Fruit fly (Drosophila melanogaster): ENCODE measurements around the gene Wnt5.

- TF ChIP-seq psq (optimal IDR thresholded peaks at IDR 0.05), result no peak
- no peak for TF ChIP-seq pan (optimal IDR thresholded peaks at IDR 0.05)
Measured at dm6 chrX:18533308-18533707, 28.1 kb upstream of the Wnt5 start.
